Worm (Caenorhabditis elegans) whole organism, L2 larva: Measurements from ENCODE around the gene Y17G9B.8.

Experiments used
- C34F6.9 ChIP-seq: fragments of 150-350 bp; optimal IDR thresholded peaks from 2 replicates; lab custom pipeline; 2014; ENCODE audit warnings: missing biosample characterization, missing genetic modification characterization
- F13H6.1 ChIP-seq: sonication (generic microtip); optimal IDR thresholded peaks from 2 replicates; lab custom pipeline; 2016; ENCODE audit warnings: missing genetic modification characterization, missing compliant biosample characterization
- R02D3.7 ChIP-seq: fragments of 150-350 bp; optimal IDR thresholded peaks from 2 replicates; lab custom pipeline; 2014; ENCODE audit warnings: missing biosample characterization, missing genetic modification characterization
- Y55F3AM.14 ChIP-seq: fragments of 200-800 bp; sonication (Bioruptor generic); optimal IDR thresholded peaks from 2 replicates; lab custom pipeline; 2018; ENCODE audit warnings: mild to moderate bottlenecking, missing genetic modification characterization, missing compliant biosample characterization
- ZK546.5 ChIP-seq: sonication (generic microtip); optimal IDR thresholded peaks from 2 replicates; lab custom pipeline; 2017; ENCODE audit warnings: missing biosample characterization, missing genetic modification characterization
- alr-1 ChIP-seq: fragments of 150-350 bp; optimal IDR thresholded peaks from 2 replicates; lab custom pipeline; 2014; ENCODE audit warnings: missing biosample characterization, missing genetic modification characterization
- aly-2 ChIP-seq: fragments of 150-350 bp; optimal IDR thresholded peaks from 2 replicates; lab custom pipeline; 2014; ENCODE audit warnings: missing biosample characterization, missing genetic modification characterization
- ama-1 ChIP-seq: fragments of 150-350 bp; optimal IDR thresholded peaks from 2 replicates; lab custom pipeline; 2018; ENCODE audit warnings: inconsistent platforms
- blmp-1 ChIP-seq: sonication (generic microtip); optimal IDR thresholded peaks from 2 replicates; lab custom pipeline; 2017; ENCODE audit warnings: missing genetic modification characterization, mild to moderate bottlenecking, missing compliant biosample characterization, antibody characterized with exemption, moderate library complexity; ENCODE audit not compliant: insufficient read depth
- ceh-16 ChIP-seq: fragments of 150-350 bp; optimal IDR thresholded peaks from 2 replicates; lab custom pipeline; 2014; ENCODE audit warnings: missing biosample characterization, missing genetic modification characterization
- ceh-82 ChIP-seq: fragments of 150-350 bp; optimal IDR thresholded peaks from 2 replicates; lab custom pipeline; 2014; ENCODE audit warnings: missing biosample characterization, missing genetic modification characterization
- crh-2 ChIP-seq: sonication (generic microtip); optimal IDR thresholded peaks from 2 replicates; lab custom pipeline; 2017; ENCODE audit warnings: missing biosample characterization, missing genetic modification characterization
- dmd-4 ChIP-seq: sonication (generic microtip); optimal IDR thresholded peaks from 2 replicates; lab custom pipeline; 2017; ENCODE audit warnings: missing biosample characterization, missing genetic modification characterization
- egl-27 ChIP-seq: sonication (generic microtip); optimal IDR thresholded peaks from 3 replicates; lab custom pipeline; 2017; ENCODE audit warnings: missing biosample characterization, missing genetic modification reagents, missing genetic modification characterization
- elt-1 ChIP-seq: fragments of 150-350 bp; optimal IDR thresholded peaks from 2 replicates; lab custom pipeline; 2014; ENCODE audit warnings: missing biosample characterization, missing genetic modification characterization
- elt-3 ChIP-seq: sonication (generic microtip); optimal IDR thresholded peaks from 2 replicates; lab custom pipeline; 2017; ENCODE audit warnings: missing biosample characterization, missing genetic modification characterization
- fos-1 ChIP-seq: fragments of 150-350 bp; optimal IDR thresholded peaks from 2 replicates; lab custom pipeline; 2014; ENCODE audit warnings: missing biosample characterization, missing genetic modification characterization
- gmeb-1 ChIP-seq: fragments of 150-350 bp; optimal IDR thresholded peaks from 2 replicates; lab custom pipeline; 2014; ENCODE audit warnings: missing biosample characterization, missing genetic modification characterization
- lin-11 ChIP-seq: fragments of 150-350 bp; sonication (generic microtip); optimal IDR thresholded peaks from 2 replicates; lab custom pipeline; 2014; ENCODE audit warnings: missing biosample characterization, missing genetic modification characterization, inconsistent platforms, mixed read lengths
- lin-13 ChIP-seq: fragments of 150-350 bp; optimal IDR thresholded peaks from 2 replicates; lab custom pipeline; 2014; ENCODE audit warnings: missing biosample characterization, missing genetic modification reagents, missing genetic modification characterization
- lin-39 ChIP-seq: fragments of 150-350 bp; optimal IDR thresholded peaks from 2 replicates; lab custom pipeline; 2014; ENCODE audit warnings: missing biosample characterization, missing genetic modification reagents, missing genetic modification characterization
- lsy-2 ChIP-seq, 2 experiments: fragments of 150-350 bp in 1 of 2; sonication (generic microtip) in 1 of 2; optimal IDR thresholded peaks; 2 replicates each; lab custom pipeline; 2014 to 2017; ENCODE audit warnings: missing biosample characterization in 2 of 2, missing genetic modification characterization in 2 of 2
- mab-5 ChIP-seq: fragments of 150-350 bp; optimal IDR thresholded peaks from 2 replicates; lab custom pipeline; 2014; ENCODE audit warnings: missing biosample characterization, missing genetic modification characterization
- mbf-1 ChIP-seq: sonication (generic microtip); optimal IDR thresholded peaks from 2 replicates; lab custom pipeline; 2017; ENCODE audit warnings: missing biosample characterization, missing genetic modification characterization
- mdl-1 ChIP-seq, 2 experiments: fragments of 150-350 bp in 1 of 2; sonication (generic microtip) in 1 of 2; optimal IDR thresholded peaks; 2 replicates each; lab custom pipeline; 2017; ENCODE audit warnings: missing biosample characterization in 2 of 2, missing genetic modification characterization in 2 of 2
- nhr-10 ChIP-seq: sonication (generic microtip); optimal IDR thresholded peaks from 2 replicates; lab custom pipeline; 2017; ENCODE audit warnings: missing biosample characterization, missing genetic modification characterization
- nhr-11 ChIP-seq: fragments of 150-350 bp; optimal IDR thresholded peaks from 2 replicates; lab custom pipeline; 2014; ENCODE audit warnings: missing biosample characterization, missing genetic modification characterization
- nhr-12 ChIP-seq: fragments of 150-350 bp; optimal IDR thresholded peaks from 2 replicates; lab custom pipeline; 2014; ENCODE audit warnings: missing biosample characterization, missing genetic modification characterization
- nhr-129 ChIP-seq: fragments of 150-350 bp; optimal IDR thresholded peaks from 2 replicates; lab custom pipeline; 2014; ENCODE audit warnings: missing biosample characterization, missing genetic modification characterization
- nhr-21 ChIP-seq: fragments of 150-350 bp; optimal IDR thresholded peaks from 2 replicates; lab custom pipeline; 2014; ENCODE audit warnings: missing biosample characterization, missing genetic modification characterization
- nhr-23 ChIP-seq: fragments of 150-350 bp; optimal IDR thresholded peaks from 2 replicates; lab custom pipeline; 2014; ENCODE audit warnings: missing biosample characterization, missing genetic modification reagents, missing genetic modification characterization
- nhr-237 ChIP-seq: fragments of 150-350 bp; optimal IDR thresholded peaks from 2 replicates; lab custom pipeline; 2014; ENCODE audit warnings: missing biosample characterization, missing genetic modification characterization
- nhr-25 ChIP-seq: fragments of 150-350 bp; sonication (generic microtip); optimal IDR thresholded peaks from 3 replicates; lab custom pipeline; 2014; ENCODE audit warnings: missing biosample characterization, missing genetic modification characterization
- nhr-6 ChIP-seq: fragments of 150-350 bp; optimal IDR thresholded peaks from 2 replicates; lab custom pipeline; 2014; ENCODE audit warnings: missing biosample characterization, missing genetic modification characterization
- nhr-77 ChIP-seq: fragments of 150-350 bp; optimal IDR thresholded peaks from 2 replicates; lab custom pipeline; 2014; ENCODE audit warnings: missing biosample characterization, missing genetic modification characterization
- peb-1 ChIP-seq: fragments of 150-350 bp; optimal IDR thresholded peaks from 2 replicates; lab custom pipeline; 2014; ENCODE audit warnings: missing biosample characterization, missing genetic modification characterization
- sem-4 ChIP-seq: fragments of 150-350 bp; optimal IDR thresholded peaks from 2 replicates; lab custom pipeline; 2014; ENCODE audit warnings: missing biosample characterization, missing genetic modification reagents, missing genetic modification characterization
- skn-1 ChIP-seq: sonication (generic microtip); optimal IDR thresholded peaks from 2 replicates; lab custom pipeline; 2017; ENCODE audit warnings: missing biosample characterization, missing genetic modification characterization
- sma-3 ChIP-seq: sonication (generic microtip); optimal IDR thresholded peaks from 2 replicates; lab custom pipeline; 2016; ENCODE audit warnings: missing genetic modification reagents, missing genetic modification characterization, missing compliant biosample characterization
- sma-9 ChIP-seq, 2 experiments: fragments of 150-350 bp in 1 of 2; sonication (generic microtip) in 1 of 2; optimal IDR thresholded peaks; 2 replicates each; lab custom pipeline; 2014 to 2016; ENCODE audit warnings: missing genetic modification characterization in 2 of 2, mild to moderate bottlenecking in 1 of 2, missing biosample characterization in 1 of 2, missing compliant biosample characterization in 1 of 2, missing genetic modification reagents in 1 of 2, moderate library complexity in 1 of 2
- snpc-4 ChIP-seq: fragments of 150-350 bp; optimal IDR thresholded peaks from 2 replicates; lab custom pipeline; 2014; ENCODE audit warnings: missing biosample characterization, missing genetic modification characterization
- unc-39 ChIP-seq: fragments of 150-350 bp; optimal IDR thresholded peaks from 2 replicates; lab custom pipeline; 2014; ENCODE audit warnings: missing biosample characterization, missing genetic modification characterization
- unc-55 ChIP-seq: fragments of 150-350 bp; sonication (generic microtip); optimal IDR thresholded peaks from 3 replicates; lab custom pipeline; 2014; ENCODE audit warnings: missing biosample characterization, missing genetic modification reagents, missing genetic modification characterization
- unc-62 ChIP-seq: fragments of 150-350 bp; optimal IDR thresholded peaks from 2 replicates; lab custom pipeline; 2014; ENCODE audit warnings: missing biosample characterization, missing genetic modification reagents, missing genetic modification characterization
- zag-1 ChIP-seq: fragments of 150-350 bp; optimal IDR thresholded peaks from 2 replicates; lab custom pipeline; 2014; ENCODE audit warnings: missing biosample characterization, missing genetic modification characterization
- ztf-1 ChIP-seq: fragments of 200-800 bp; sonication (Bioruptor generic); conservative IDR thresholded peaks from 2 replicates; pipeline ENCODE4 v1.3.6; 2022; ENCODE audit warnings: missing genetic modification characterization, missing compliant biosample characterization
- ztf-11 ChIP-seq: sonication (generic microtip); optimal IDR thresholded peaks from 2 replicates; lab custom pipeline; 2017; ENCODE audit warnings: missing biosample characterization, missing genetic modification characterization
- ztf-4 ChIP-seq: fragments of 150-350 bp; optimal IDR thresholded peaks from 2 replicates; lab custom pipeline; 2014; ENCODE audit warnings: missing biosample characterization, missing genetic modification characterization

The Y17G9B.8 gene

ce11 chrIV:4748408-4749105 is 10.1 kb downstream of the Y17G9B.8 start, which contains the start of gene cyc-2.1 (continued):
- TF ChIP-seq ceh-16 = no peak
- no peak for TF ChIP-seq dmd-4

- TF ChIP-seq unc-62 (GFP tag; lab: Kevin White, UChicago) (no peak), ama-1 (lab: Kevin White, UChicago) (peak; percentile 63), nhr-129 (peak; percentile 16), lsy-2 (tag; optimal IDR thresholded peaks at IDR 0.05; lab: Kevin White, UChicago) (peak; percentile 29 to 56), lin-13 (GFP tag; lab: Kevin White, UChicago) (peak; percentile 9)
Observed at ce11 chrIV:4747553-4747952, 11.1 kb downstream of the Y17G9B.8 start, which contains the start of gene tctn-1. Gene tctn-1 (minus strand): TSS chrIV:4747832.

- TF ChIP-seq ceh-16 (peak; percentile 36), peb-1 (no peak), ztf-4 (tag; lab: Kevin White, UChicago) (no peak), fos-1 (tag; lab: Kevin White, UChicago) (no peak), gmeb-1 (peak; percentile 84), nhr-12 (tag; lab: Kevin White, UChicago) (no peak), ZK546.5 (no peak), unc-62 (GFP tag; lab: Kevin White, UChicago) (no peak), sem-4 (tag; lab: Kevin White, UChicago) (no peak), blmp-1 (no peak), nhr-25 (tag; lab: Kevin White, UChicago) (peak; percentile 73), mdl-1 (tag; optimal IDR thresholded peaks at IDR 0.05; lab: Kevin White, UChicago) (peak in 1 of 2 experiments; percentile 9), nhr-10 (tag; lab: Kevin White, UChicago) (no peak), aly-2 (tag; lab: Kevin White, UChicago) (no peak), sma-3 (peak; percentile 49), nhr-11 (tag; lab: Kevin White, UChicago) (no peak), nhr-6 (tag; lab: Kevin White, UChicago) (peak; percentile 37), skn-1 (tag; lab: Kevin White, UChicago) (no peak), nhr-237 (no peak), ztf-1 (GFP tag; lab: Robert Waterston, UW) (no peak), mab-5 (tag; lab: Kevin White, UChicago) (peak; percentile 78), unc-39 (tag; lab: Kevin White, UChicago) (no peak), ceh-82 (tag; lab: Kevin White, UChicago) (no peak), R02D3.7 (tag; lab: Kevin White, UChicago) (peak; percentile 62), ama-1 (lab: Kevin White, UChicago) (peak; percentile 27), nhr-23 (tag; lab: Kevin White, UChicago) (no peak), snpc-4 (tag; lab: Kevin White, UChicago) (peak; percentile 13), crh-2 (peak; percentile 74), lin-11 (tag; lab: Kevin White, UChicago) (no peak), nhr-77 (tag; lab: Kevin White, UChicago) (no peak), unc-55 (GFP tag; lab: Kevin White, UChicago) (peak; percentile 82), nhr-21 (tag; lab: Kevin White, UChicago) (peak; percentile 43), lin-13 (GFP tag; lab: Kevin White, UChicago) (peak; percentile 60), nhr-129 (peak; percentile 69), elt-3 (tag; lab: Kevin White, UChicago) (no peak), zag-1 (no peak), alr-1 (no peak), mbf-1 (tag; lab: Kevin White, UChicago) (no peak), lin-39 (tag; lab: Kevin White, UChicago) (no peak), F13H6.1 (tag; lab: Kevin White, UChicago) (peak; percentile 35), sma-9 (GFP tag; optimal IDR thresholded peaks at IDR 0.05; lab: Kevin White, UChicago) (peak; percentile 60), sma-9 (tag; optimal IDR thresholded peaks at IDR 0.05; lab: Kevin White, UChicago) (no peak), dmd-4 (peak; percentile 2), ztf-11 (tag; lab: Kevin White, UChicago) (no peak), lsy-2 (tag; optimal IDR thresholded peaks at IDR 0.05; lab: Kevin White, UChicago) (peak; percentile 93 to 96), elt-1 (tag; lab: Kevin White, UChicago) (no peak), egl-27 (tag; lab: Kevin White, UChicago) (no peak), C34F6.9 (tag; lab: Kevin White, UChicago) (peak; percentile 93), Y55F3AM.14 (GFP tag; lab: Kevin White, UChicago) (no peak)
Observed at ce11 chrIV:4745422-4745821, 13.2 kb downstream of the Y17G9B.8 start, which contains the start of gene timm-17B.1. Gene timm-17B.1 (minus strand): TSS chrIV:4745492.
